Fruit fly (Drosophila melanogaster) whole organism, embryonic: Measurements from ENCODE around the gene capu.

Experiments used
- BtbVII ChIP-seq: fragments of 200-800 bp; sonication (Bioruptor generic); optimal IDR thresholded peaks from 3 replicates; lab custom pipeline; 2017; ENCODE audit warnings: missing biosample characterization, mild to moderate bottlenecking, missing genetic modification characterization
- CG10366 ChIP-seq: fragments of 200-800 bp; sonication (Bioruptor generic); IDR thresholded peaks from 2 replicates; pipeline ENCODE4 v1.3.6; 2022; ENCODE audit warnings: missing biosample characterization, missing genetic modification characterization
- CG10462 ChIP-seq: fragments of 200-800 bp; sonication (Bioruptor generic); optimal IDR thresholded peaks from 2 replicates; lab custom pipeline; 2016; ENCODE audit warnings: missing biosample characterization, missing genetic modification characterization
- CG12236 ChIP-seq: fragments of 200-800 bp; sonication (Bioruptor generic); optimal IDR thresholded peaks from 2 replicates; lab custom pipeline; 2016; ENCODE audit warnings: missing biosample characterization, missing genetic modification characterization
- CG1233 ChIP-seq: fragments of 200-800 bp; sonication (Bioruptor generic); optimal IDR thresholded peaks from 4 replicates; lab custom pipeline; 2018; ENCODE audit warnings: missing biosample characterization, mild to moderate bottlenecking, missing genetic modification characterization
- CG13624 ChIP-seq: fragments of 200-800 bp; sonication (Bioruptor generic); optimal IDR thresholded peaks from 2 replicates; lab custom pipeline; 2016; ENCODE audit warnings: missing biosample characterization, missing genetic modification characterization
- CG13894 ChIP-seq: fragments of 200-800 bp; sonication (Bioruptor generic); optimal IDR thresholded peaks from 3 replicates; lab custom pipeline; 2018; ENCODE audit warnings: missing biosample characterization, mild to moderate bottlenecking, missing genetic modification characterization, moderate library complexity
- CG14860 ChIP-seq: fragments of 200-800 bp; sonication (Bioruptor generic); IDR thresholded peaks from 3 replicates; pipeline ENCODE4 v1.3.6; 2022; ENCODE audit warnings: missing biosample characterization, missing genetic modification characterization; ENCODE audit not compliant: partially characterized antibody
- CG1529 ChIP-seq: fragments of 200-800 bp; sonication (Bioruptor generic); optimal IDR thresholded peaks from 3 replicates; lab custom pipeline; 2018; ENCODE audit warnings: missing biosample characterization, missing genetic modification characterization
- CG17328 ChIP-seq: fragments of 200-800 bp; sonication (Bioruptor generic); IDR thresholded peaks from 2 replicates; pipeline ENCODE4 v1.3.6; 2022; ENCODE audit warnings: missing biosample characterization, missing genetic modification characterization
- CG17361 ChIP-seq: fragments of 200-800 bp; sonication (Bioruptor generic); IDR thresholded peaks from 3 replicates; pipeline ENCODE4 v1.3.6; 2022; ENCODE audit warnings: missing biosample characterization, missing genetic modification characterization
- CG17612 ChIP-seq: fragments of 200-800 bp; sonication (Bioruptor generic); IDR thresholded peaks from 2 replicates; pipeline ENCODE4 v1.3.6; 2022; ENCODE audit warnings: missing biosample characterization, missing genetic modification characterization
- CG17802 ChIP-seq: fragments of 200-800 bp; sonication (Bioruptor generic); optimal IDR thresholded peaks from 2 replicates; lab custom pipeline; 2018; ENCODE audit warnings: missing biosample characterization, mild to moderate bottlenecking, missing genetic modification characterization, moderate library complexity
- CG18764 ChIP-seq: fragments of 200-800 bp; sonication (Bioruptor generic); optimal IDR thresholded peaks from 3 replicates; lab custom pipeline; 2016; ENCODE audit warnings: missing biosample characterization, missing genetic modification characterization
- CG34422 ChIP-seq: fragments of 200-800 bp; sonication (Bioruptor generic); IDR thresholded peaks from 3 replicates; pipeline ENCODE4 v1.3.6; 2022; ENCODE audit warnings: missing biosample characterization, missing genetic modification characterization
- CG4328 ChIP-seq: fragments of 200-800 bp; sonication (Bioruptor generic); optimal IDR thresholded peaks from 3 replicates; lab custom pipeline; 2017; ENCODE audit warnings: missing biosample characterization, missing genetic modification reagents, missing genetic modification characterization
- CG43689 ChIP-seq: fragments of 200-800 bp; sonication (Bioruptor generic); IDR thresholded peaks from 2 replicates; pipeline ENCODE4 v1.3.6; 2022; ENCODE audit warnings: missing biosample characterization, missing genetic modification characterization
- CG4854 ChIP-seq: fragments of 200-800 bp; sonication (Bioruptor generic); optimal IDR thresholded peaks from 2 replicates; lab custom pipeline; 2016; ENCODE audit warnings: missing biosample characterization, missing genetic modification characterization, inconsistent platforms
- CG5953 ChIP-seq: fragments of 200-800 bp; sonication (Bioruptor generic); IDR thresholded peaks from 2 replicates; pipeline ENCODE4 v1.3.6; 2022; ENCODE audit warnings: missing biosample characterization, missing genetic modification characterization
- CG8290 ChIP-seq, 3 experiments: fragments of 200-800 bp; sonication (Bioruptor generic); optimal IDR thresholded peaks; 2 replicates each; lab custom pipeline; 2016 to 2019; ENCODE audit warnings: missing biosample characterization in 3 of 3, missing genetic modification characterization in 3 of 3, mild to moderate bottlenecking in 2 of 3, moderate library complexity in 1 of 3
- CG8478 ChIP-seq: fragments of >200 bp; optimal IDR thresholded peaks from 2 replicates; lab custom pipeline; 2018
- Dad ChIP-seq: fragments of 200-800 bp; sonication (Bioruptor generic); optimal IDR thresholded peaks from 3 replicates; lab custom pipeline; 2016; ENCODE audit warnings: missing biosample characterization, missing genetic modification characterization
- Dll ChIP-seq: fragments of 200-800 bp; sonication (Bioruptor generic); IDR thresholded peaks from 4 replicates; pipeline ENCODE4 v1.3.6; 2022; ENCODE audit warnings: missing biosample characterization, missing genetic modification characterization; ENCODE audit not compliant: partially characterized antibody
- Doc3 ChIP-seq: fragments of 200-800 bp; sonication (Bioruptor generic); IDR thresholded peaks from 3 replicates; pipeline ENCODE4 v1.3.6; 2022; ENCODE audit warnings: missing biosample characterization, missing genetic modification characterization; ENCODE audit not compliant: partially characterized antibody
- HLH3B ChIP-seq: fragments of 200-800 bp; sonication (Bioruptor generic); IDR thresholded peaks from 2 replicates; pipeline ENCODE4 v1.3.6; 2022; ENCODE audit warnings: missing biosample characterization, missing genetic modification characterization
- HLHmδ ChIP-seq: fragments of 200-800 bp; sonication (Bioruptor generic); optimal IDR thresholded peaks from 2 replicates; lab custom pipeline; 2018; ENCODE audit warnings: missing biosample characterization, mild to moderate bottlenecking, missing genetic modification characterization, moderate library complexity
- HmgZ ChIP-seq: fragments of 200-800 bp; sonication (Bioruptor generic); optimal IDR thresholded peaks from 2 replicates; lab custom pipeline; 2018; ENCODE audit warnings: missing biosample characterization, mild to moderate bottlenecking, missing genetic modification characterization
- NC2α ChIP-seq: fragments of 200-800 bp; sonication (Bioruptor generic); optimal IDR thresholded peaks from 2 replicates; lab custom pipeline; 2016; ENCODE audit warnings: missing biosample characterization, missing genetic modification characterization
- NFAT ChIP-seq: fragments of 200-800 bp; sonication (Bioruptor generic); IDR thresholded peaks from 2 replicates; pipeline ENCODE4 v1.3.6; 2022; ENCODE audit warnings: missing biosample characterization, missing genetic modification characterization
- Nf-YC ChIP-seq: fragments of 200-800 bp; optimal IDR thresholded peaks from 3 replicates; lab custom pipeline; 2019; ENCODE audit warnings: missing biosample characterization, mild to moderate bottlenecking, missing genetic modification characterization, moderate library complexity
- Stat92E ChIP-seq, 3 experiments: fragments of >200 bp in 2 of 3; fragments of 200-800 bp in 1 of 3; sonication (Bioruptor generic) in 1 of 3; optimal IDR thresholded peaks; 2 replicates each; lab custom pipeline; 2017 to 2019; ENCODE audit warnings: missing biosample characterization in 3 of 3, missing genetic modification characterization in 3 of 3, mild to moderate bottlenecking in 1 of 3, moderate library complexity in 1 of 3
- Trl ChIP-seq, 3 experiments: fragments of >200 bp in 2 of 3; fragments of 200-800 bp in 1 of 3; sonication (Bioruptor generic) in 1 of 3; optimal IDR thresholded peaks; 2 replicates in 1 of 3; 3 replicates in 2 of 3; lab custom pipeline; 2016 to 2017; ENCODE audit warnings: missing biosample characterization in 1 of 3, missing genetic modification characterization in 1 of 3
- abd-A ChIP-seq: fragments of 200-800 bp; sonication (Bioruptor generic); optimal IDR thresholded peaks from 3 replicates; lab custom pipeline; 2019; ENCODE audit warnings: missing biosample characterization, mild to moderate bottlenecking, missing genetic modification characterization, moderate library complexity
- aop ChIP-seq: fragments of 200-800 bp; sonication (Bioruptor generic); IDR thresholded peaks from 2 replicates; pipeline ENCODE4 v1.3.6; 2022; ENCODE audit warnings: missing biosample characterization, missing genetic modification characterization
- croc ChIP-seq: fragments of 200-800 bp; sonication (Bioruptor generic); conservative IDR thresholded peaks from 3 replicates; pipeline ENCODE4 v1.3.6; 2022; ENCODE audit warnings: missing biosample characterization, missing genetic modification characterization
- dmrt99B ChIP-seq: fragments of 200-800 bp; sonication (Bioruptor generic); optimal IDR thresholded peaks from 2 replicates; lab custom pipeline; 2018; ENCODE audit warnings: missing biosample characterization, mild to moderate bottlenecking, missing genetic modification characterization, moderate library complexity
- gcm ChIP-seq: fragments of 200-800 bp; sonication (Bioruptor generic); optimal IDR thresholded peaks from 2 replicates; lab custom pipeline; 2019; ENCODE audit warnings: missing biosample characterization, mild to moderate bottlenecking, missing genetic modification characterization, moderate library complexity
- grau ChIP-seq: fragments of 200-800 bp; optimal IDR thresholded peaks from 3 replicates; lab custom pipeline; 2019; ENCODE audit warnings: missing biosample characterization, mild to moderate bottlenecking, missing genetic modification characterization, moderate library complexity
- hbn ChIP-seq: fragments of 200-800 bp; sonication (Bioruptor generic); IDR thresholded peaks from 2 replicates; pipeline ENCODE4 v1.3.6; 2022; ENCODE audit warnings: missing biosample characterization, missing genetic modification characterization; ENCODE audit not compliant: partially characterized antibody
- jumu ChIP-seq: fragments of 200-800 bp; sonication (Bioruptor generic); optimal IDR thresholded peaks from 3 replicates; lab custom pipeline; 2016; ENCODE audit warnings: missing biosample characterization, missing genetic modification characterization
- lab ChIP-seq: fragments of 200-800 bp; sonication (Bioruptor generic); optimal IDR thresholded peaks from 3 replicates; lab custom pipeline; 2017; ENCODE audit warnings: missing biosample characterization, missing genetic modification characterization, mild to moderate bottlenecking, moderate library complexity, missing genetic modification reagents
- psq ChIP-seq: fragments of 200-800 bp; sonication (Bioruptor generic); optimal IDR thresholded peaks from 2 replicates; lab custom pipeline; 2017; ENCODE audit warnings: missing biosample characterization, missing genetic modification characterization
- repo ChIP-seq: fragments of 200-800 bp; sonication (Bioruptor generic); optimal IDR thresholded peaks from 2 replicates; lab custom pipeline; 2016; ENCODE audit warnings: missing biosample characterization, missing genetic modification characterization
- scrt ChIP-seq: fragments of 200-800 bp; sonication (Bioruptor generic); optimal IDR thresholded peaks from 2 replicates; lab custom pipeline; 2018; ENCODE audit warnings: missing biosample characterization, mild to moderate bottlenecking, missing genetic modification characterization, moderate library complexity
- sim ChIP-seq: fragments of 200-800 bp; sonication (Bioruptor generic); IDR thresholded peaks from 2 replicates; pipeline ENCODE4 v1.3.6; 2022; ENCODE audit warnings: missing biosample characterization, missing genetic modification characterization
- sqz ChIP-seq: fragments of 200-800 bp; sonication (Bioruptor generic); optimal IDR thresholded peaks from 3 replicates; lab custom pipeline; 2018; ENCODE audit warnings: missing biosample characterization, mild to moderate bottlenecking, missing genetic modification characterization
- tap ChIP-seq: fragments of 200-800 bp; optimal IDR thresholded peaks from 3 replicates; lab custom pipeline; 2019; ENCODE audit warnings: missing biosample characterization, mild to moderate bottlenecking, missing genetic modification characterization, moderate library complexity
- twi ChIP-seq: fragments of 200-800 bp; optimal IDR thresholded peaks from 2 replicates; lab custom pipeline; 2019; ENCODE audit warnings: missing biosample characterization, mild to moderate bottlenecking, missing genetic modification characterization, moderate library complexity
- usp ChIP-seq: fragments of >200 bp; optimal IDR thresholded peaks from 2 replicates; lab custom pipeline; 2017; ENCODE audit warnings: missing biosample characterization, missing genetic modification characterization

Gene capu

DNA sequence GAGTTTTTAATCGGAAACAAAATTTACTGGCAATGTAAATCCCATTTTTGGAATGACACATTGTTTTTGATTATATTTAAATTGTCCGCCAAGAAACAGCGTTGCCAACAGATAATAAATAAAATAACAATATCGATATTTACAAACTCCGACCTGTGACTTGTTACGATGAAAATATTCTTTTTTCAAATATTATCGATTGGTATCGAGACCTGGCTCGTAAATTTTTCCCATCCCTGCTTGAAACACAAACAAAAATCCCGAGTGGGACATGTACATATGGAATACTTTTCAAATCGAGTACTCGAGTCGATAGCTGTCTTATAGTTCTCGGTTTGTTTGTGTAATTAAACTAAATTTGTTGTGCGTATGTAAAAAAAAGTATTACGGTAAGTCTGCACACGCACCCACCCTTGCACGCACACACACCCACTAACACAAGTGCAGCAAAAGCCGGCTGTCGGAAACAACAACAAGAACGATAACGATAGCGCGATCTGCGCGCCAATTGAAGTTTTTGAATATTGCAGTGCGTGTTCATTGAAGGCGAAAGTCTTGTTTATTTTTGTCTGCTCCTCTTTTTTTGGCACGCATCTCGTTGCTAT lies 40.1 kb downstream of the capu start, which contains the start of gene TTLL4B (continued):
- TF ChIP-seq aop, result no peak
- peak; percentile 15 for TF ChIP-seq HmgZ (tag; lab: Kevin White, UChicago)
- TF ChIP-seq CG8290 (GFP tag; optimal IDR thresholded peaks at IDR 0.05; lab: Kevin White, UChicago), result no peak
- TF ChIP-seq CG8290 (tag; optimal IDR thresholded peaks at IDR 0.05; lab: Kevin White, UChicago), result no peak
- no peak for TF ChIP-seq scrt (GFP tag; lab: Kevin White, UChicago)
- TF ChIP-seq Dll (GFP tag; lab: Robert Waterston, UW), result peak; percentile 90
- no peak for TF ChIP-seq BtbVII (GFP tag; lab: Kevin White, UChicago)
- no peak for TF ChIP-seq CG17328 (GFP tag; lab: Robert Waterston, UW)
- TF ChIP-seq grau (tag; lab: Kevin White, UChicago), result no peak
- no peak for TF ChIP-seq jumu
- TF ChIP-seq CG1233 (GFP tag; lab: Kevin White, UChicago), result no peak
- TF ChIP-seq Doc3 (GFP tag; lab: Robert Waterston, UW), result peak; percentile 78
- TF ChIP-seq CG14860 (GFP tag; lab: Robert Waterston, UW), result peak; percentile 79
- no peak for TF ChIP-seq twi (tag; lab: Kevin White, UChicago)
- no peak for TF ChIP-seq Nf-YC (tag; lab: Kevin White, UChicago)
- TF ChIP-seq HLH3B (GFP tag; lab: Robert Waterston, UW), result no peak
- no peak for TF ChIP-seq Dad (GFP tag; lab: Kevin White, UChicago)
- TF ChIP-seq Trl (optimal IDR thresholded peaks at IDR 0.05; lab: Kevin White, UChicago), result no peak
- no peak for TF ChIP-seq Trl (GFP tag; optimal IDR thresholded peaks at IDR 0.05; lab: Kevin White, UChicago)
- no peak for TF ChIP-seq sim
- peak; percentile 83; the same call in 2 of the 3 replicates for TF ChIP-seq CG34422
- no peak for TF ChIP-seq tap (tag; lab: Kevin White, UChicago)
- TF ChIP-seq dmrt99B, result no peak
- TF ChIP-seq CG18764 (GFP tag; lab: Kevin White, UChicago), result no peak
- TF ChIP-seq CG17802 (tag; lab: Kevin White, UChicago), result no peak
- TF ChIP-seq CG4328 (GFP tag; lab: Kevin White, UChicago), result no peak
- no peak for TF ChIP-seq CG1529 (GFP tag; lab: Kevin White, UChicago)
- no peak for TF ChIP-seq gcm (GFP tag; lab: Kevin White, UChicago)
- no peak for TF ChIP-seq CG13894 (tag; lab: Kevin White, UChicago)
- TF ChIP-seq sqz, result no peak
- TF ChIP-seq CG12236 (GFP tag; lab: Kevin White, UChicago), result no peak
- TF ChIP-seq psq (GFP tag; lab: Kevin White, UChicago), result no peak
- peak; percentile 74 for TF ChIP-seq hbn (GFP tag; lab: Robert Waterston, UW)
- no peak for TF ChIP-seq croc
- TF ChIP-seq HLHmδ, result no peak
- TF ChIP-seq CG17612 (GFP tag; lab: Robert Waterston, UW), result no peak
- TF ChIP-seq NC2α (GFP tag; lab: Kevin White, UChicago), result no peak
- no peak for TF ChIP-seq abd-A
- no peak for TF ChIP-seq lab (GFP tag; lab: Kevin White, UChicago)
- TF ChIP-seq CG5953, result no peak
- TF ChIP-seq NFAT (GFP tag; lab: Robert Waterston, UW), result no peak
- TF ChIP-seq CG4854, result no peak
- no peak for TF ChIP-seq CG43689 (GFP tag; lab: Robert Waterston, UW)
- TF ChIP-seq CG13624, result peak; percentile 22
- TF ChIP-seq CG8478 (lab: Kevin White, UChicago), result peak; percentile 27
- no peak for TF ChIP-seq repo (GFP tag; lab: Kevin White, UChicago)
- TF ChIP-seq CG10366 (GFP tag; lab: Robert Waterston, UW), result no peak
- TF ChIP-seq CG10462, result no peak
- TF ChIP-seq CG17361, result peak; percentile 33; the same call in 1 of the 3 replicates
- no peak for TF ChIP-seq usp
- peak in 1 of 3 experiments; percentile 53 for TF ChIP-seq Stat92E (GFP tag; optimal IDR thresholded peaks at IDR 0.05; lab: Kevin White, UChicago)
